Fruit fly (Drosophila melanogaster) whole organism, adult: ENCODE results near the gene Zw10.

Source experiments
- CG11617 ChIP-seq: fragments of 200-800 bp; sonication (Bioruptor generic); optimal IDR thresholded peaks from 2 replicates; lab custom pipeline; 2017; ENCODE audit warnings: mild to moderate bottlenecking, missing biosample characterization, missing genetic modification reagents, missing genetic modification characterization
- CG14711 ChIP-seq: fragments of 200-800 bp; sonication (Bioruptor generic); optimal IDR thresholded peaks from 2 replicates; lab custom pipeline; 2018; ENCODE audit warnings: missing biosample characterization, mild to moderate bottlenecking, missing genetic modification characterization, moderate library complexity
- CG1620 ChIP-seq: fragments of 200-800 bp; sonication (Bioruptor generic); optimal IDR thresholded peaks from 2 replicates; lab custom pipeline; 2016; ENCODE audit warnings: missing biosample characterization, missing genetic modification characterization
- CG7045 ChIP-seq: fragments of 200-800 bp; sonication (Bioruptor generic); optimal IDR thresholded peaks from 2 replicates; lab custom pipeline; 2017; ENCODE audit warnings: missing biosample characterization, mild to moderate bottlenecking, missing genetic modification characterization
- CG7101 ChIP-seq: fragments of 200-800 bp; sonication (Bioruptor generic); optimal IDR thresholded peaks from 2 replicates; lab custom pipeline; 2018; ENCODE audit warnings: missing biosample characterization, mild to moderate bottlenecking, missing genetic modification characterization, moderate library complexity
- Crg-1 ChIP-seq: fragments of 200-800 bp; sonication (Bioruptor generic); optimal IDR thresholded peaks from 2 replicates; lab custom pipeline; 2016; ENCODE audit warnings: missing biosample characterization, missing genetic modification characterization
- Hr96 ChIP-seq: fragments of 200-800 bp; sonication (Bioruptor generic); optimal IDR thresholded peaks from 2 replicates; lab custom pipeline; 2016; ENCODE audit warnings: missing biosample characterization, missing genetic modification characterization
- bab1 ChIP-seq: fragments of 200-800 bp; sonication (Bioruptor generic); optimal IDR thresholded peaks from 3 replicates; lab custom pipeline; 2019; ENCODE audit warnings: missing biosample characterization, mild to moderate bottlenecking, missing genetic modification characterization, moderate library complexity
- ovo ChIP-seq: fragments of 200-800 bp; sonication (Bioruptor generic); optimal IDR thresholded peaks from 2 replicates; lab custom pipeline; 2016; ENCODE audit warnings: missing biosample characterization, missing genetic modification characterization
- pad ChIP-seq: fragments of 200-800 bp; sonication (Bioruptor generic); optimal IDR thresholded peaks from 3 replicates; lab custom pipeline; 2017; ENCODE audit warnings: missing biosample characterization, missing genetic modification characterization, mild to moderate bottlenecking, moderate library complexity, missing genetic modification reagents
- tj ChIP-seq: fragments of 200-800 bp; sonication (Bioruptor generic); optimal IDR thresholded peaks from 3 replicates; lab custom pipeline; 2017; ENCODE audit warnings: missing biosample characterization, mild to moderate bottlenecking, missing genetic modification characterization, moderate library complexity
- toe ChIP-seq: fragments of 200-800 bp; sonication (Bioruptor generic); optimal IDR thresholded peaks from 2 replicates; lab custom pipeline; 2016; ENCODE audit warnings: missing biosample characterization, missing genetic modification characterization

DNA sequence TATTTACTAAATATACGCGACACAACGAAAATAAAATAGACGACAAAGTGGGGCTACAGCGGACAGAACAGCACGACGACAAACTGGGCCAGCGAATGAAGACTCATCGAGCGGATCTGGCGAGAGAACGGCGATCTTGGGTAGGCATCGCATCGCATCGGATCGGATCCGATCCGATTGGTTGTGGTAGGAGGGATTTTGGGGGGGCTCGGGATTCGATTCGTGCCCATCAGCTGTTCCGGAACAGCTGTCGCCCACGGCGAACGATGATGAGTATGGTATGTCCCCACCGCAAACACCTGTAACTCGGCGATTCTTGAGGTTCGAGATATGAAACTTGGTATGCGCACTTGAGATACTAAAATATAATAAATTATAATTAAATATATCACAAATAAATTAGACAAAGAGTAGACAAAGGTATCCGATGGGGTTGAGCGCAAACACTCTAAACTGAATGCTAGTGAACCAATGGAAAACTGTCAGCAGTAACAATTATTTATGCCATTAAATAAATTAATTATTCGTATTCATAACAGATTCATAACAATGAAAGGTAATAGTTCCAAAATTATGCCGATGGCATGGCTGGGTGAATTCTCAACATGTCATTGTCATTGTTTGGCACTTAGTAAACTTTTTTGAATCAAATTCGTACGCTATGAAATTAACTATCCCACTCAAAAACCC is 23.5 kb upstream of the Zw10 start, which contains the start of the genes Vha36-3 and AANATL7:
- TF ChIP-seq CG7045 (GFP tag; lab: Kevin White, UChicago): no peak
- no peak for TF ChIP-seq bab1 (GFP tag; lab: Kevin White, UChicago)
- TF ChIP-seq Crg-1 (GFP tag; lab: Kevin White, UChicago): no peak
- no peak for TF ChIP-seq CG11617 (GFP tag; lab: Kevin White, UChicago)
- TF ChIP-seq CG14711 (tag; lab: Kevin White, UChicago): no peak
- TF ChIP-seq toe (GFP tag; lab: Kevin White, UChicago): no peak
- no peak for TF ChIP-seq tj
- no peak for TF ChIP-seq ovo (GFP tag; lab: Kevin White, UChicago)
- no peak for TF ChIP-seq pad
- no peak for TF ChIP-seq CG1620 (GFP tag; lab: Kevin White, UChicago)
- no peak for TF ChIP-seq CG7101
- TF ChIP-seq Hr96 (GFP tag; lab: Kevin White, UChicago): no peak
